Worm (Caenorhabditis elegans): ENCODE data around the gene srd-74.
"Not testable (repeated sequence)": the region's sequence is repeated elsewhere in the genome, so short reads cannot be mapped to it uniquely, and the experiment has no call there.

The srd-74 gene

ce11 chrIII:11785961-11786360, 4.1 kb downstream of the srd-74 start, which contains the start of gene tbx-38:
Gene tbx-38, minus strand, starts transcription at chrIII:11786061.
- no peak for TF ChIP-seq tbp1 (GFP tag; optimal IDR thresholded peaks at IDR 0.05)
- 0 out of 2 replicates have a peak, but pooled peaks have one; percentile 36 for TF ChIP-seq zfh-2 (GFP tag; conservative IDR thresholded peaks at IDR 0.05)

ce11 chrIII:11787376-11787775, 5.5 kb downstream of the srd-74 start, which contains the start of gene C24H11.1:
Gene C24H11.1, plus strand, starts transcription at chrIII:11787676.
- TF ChIP-seq pbrm-1 (GFP tag; IDR thresholded peaks at IDR 0.05); atf-7 (tag; optimal IDR thresholded peaks at IDR 0.05); madf-3 (GFP tag; IDR thresholded peaks at IDR 0.05): not testable (repeated sequence)

- no peak for TF ChIP-seq F39B2.1 (GFP tag; IDR thresholded peaks at IDR 0.05)
- no peak for TF ChIP-seq rpc-1 (optimal IDR thresholded peaks at IDR 0.05)
- TF ChIP-seq rpc-1 (tag; optimal IDR thresholded peaks at IDR 0.05) = no peak
- no peak for TF ChIP-seq attf-3 (GFP tag; conservative IDR thresholded peaks at IDR 0.05)
- peak; percentile 67 for TF ChIP-seq snpc-4 (GFP tag; optimal IDR thresholded peaks at IDR 0.05)
- peak in 3 of 4 experiments; percentile 63 to 86 (median 80) for TF ChIP-seq snpc-4 (tag; optimal IDR thresholded peaks at IDR 0.05)
- TF ChIP-seq snpc-1.1 (tag; optimal IDR thresholded peaks at IDR 0.05; ENCODE audit: insufficient read depth) = peak; percentile 60
- TF ChIP-seq sea-2 (GFP tag; IDR thresholded peaks at IDR 0.05) = no peak
Observed at ce11 chrIII:11789480-11789879, 7.6 kb downstream of the srd-74 start.

- TF ChIP-seq hmg-1.2 (GFP tag; IDR thresholded peaks at IDR 0.05) (peak; percentile 74), Y67H2A.10 (GFP tag; conservative IDR thresholded peaks at IDR 0.05) (0 out of 2 replicates have a peak, but pooled peaks have one; percentile 12), atf-7 (tag; optimal IDR thresholded peaks at IDR 0.05) (peak; percentile 53), T07F8.4 (tag; optimal IDR thresholded peaks at IDR 0.05) (peak; percentile 28), F52B5.7 (tag; optimal IDR thresholded peaks at IDR 0.05) (peak; percentile 55), ets-4 (GFP tag; optimal IDR thresholded peaks at IDR 0.05) (peak; percentile 32), fkh-3 (tag; optimal IDR thresholded peaks at IDR 0.05) (peak; percentile 70), mxl-1 (tag; optimal IDR thresholded peaks at IDR 0.05) (peak; percentile 50), zfh-2 (GFP tag; conservative IDR thresholded peaks at IDR 0.05) (peak; percentile 83), mcd-1 (GFP tag; IDR thresholded peaks at IDR 0.05) (peak; percentile 71), lin-54 (GFP tag; optimal IDR thresholded peaks at IDR 0.05) (peak; percentile 51), madf-6 (GFP tag; IDR thresholded peaks at IDR 0.05) (0 out of 2 replicates have a peak, but pooled peaks have one; percentile 25), ztf-22 (GFP tag; optimal IDR thresholded peaks at IDR 0.05) (peak; percentile 68), cebp-2 (GFP tag; IDR thresholded peaks at IDR 0.05) (peak; percentile 68; the same call in 1 of the 2 replicates), B0336.3 (GFP tag; IDR thresholded peaks at IDR 0.05) (peak; percentile 71), F22D6.2 (tag; optimal IDR thresholded peaks at IDR 0.05) (peak; percentile 31), ceh-100 (GFP tag; IDR thresholded peaks at IDR 0.05) (peak; percentile 34; the same call in 1 of the 2 replicates), mes-4 (tag; optimal IDR thresholded peaks at IDR 0.05) (peak; percentile 3), ztf-18 (tag; optimal IDR thresholded peaks at IDR 0.05) (peak; percentile 51), sptf-2 (GFP tag; optimal IDR thresholded peaks at IDR 0.05) (peak; percentile 85), madf-3 (GFP tag; IDR thresholded peaks at IDR 0.05) (0 out of 2 replicates have a peak, but pooled peaks have one; percentile 18), lin-26 (GFP tag; IDR thresholded peaks at IDR 0.05) (peak; percentile 91), nhr-179 (tag; optimal IDR thresholded peaks at IDR 0.05) (peak; percentile 23), ztf-3 (GFP tag; optimal IDR thresholded peaks at IDR 0.05) (peak; percentile 38), K12H6.12 (tag; optimal IDR thresholded peaks at IDR 0.05) (peak; percentile 56), athp-1 (tag; optimal IDR thresholded peaks at IDR 0.05) (peak; percentile 71), him-1 (tag; optimal IDR thresholded peaks at IDR 0.05) (peak; percentile 16), nhr-80 (tag; optimal IDR thresholded peaks at IDR 0.05) (peak; percentile 12), Y56A3A.18 (GFP tag; IDR thresholded peaks at IDR 0.05) (peak; percentile 85), ceh-27 (GFP tag; optimal IDR thresholded peaks at IDR 0.05) (peak; percentile 46), ztf-26 (tag; optimal IDR thresholded peaks at IDR 0.05) (peak; percentile 69), snpc-1.1 (tag; optimal IDR thresholded peaks at IDR 0.05; ENCODE audit: insufficient read depth) (peak; percentile 32)
Observed at ce11 chrIII:11792295-11793256, 10.7 kb downstream of the srd-74 start, which contains the start of gene C24H11.2. Gene C24H11.2, minus strand, starts transcription at chrIII:11792345.
